Worm (Caenorhabditis elegans): ENCODE results near the gene B0294.1.

DNA sequence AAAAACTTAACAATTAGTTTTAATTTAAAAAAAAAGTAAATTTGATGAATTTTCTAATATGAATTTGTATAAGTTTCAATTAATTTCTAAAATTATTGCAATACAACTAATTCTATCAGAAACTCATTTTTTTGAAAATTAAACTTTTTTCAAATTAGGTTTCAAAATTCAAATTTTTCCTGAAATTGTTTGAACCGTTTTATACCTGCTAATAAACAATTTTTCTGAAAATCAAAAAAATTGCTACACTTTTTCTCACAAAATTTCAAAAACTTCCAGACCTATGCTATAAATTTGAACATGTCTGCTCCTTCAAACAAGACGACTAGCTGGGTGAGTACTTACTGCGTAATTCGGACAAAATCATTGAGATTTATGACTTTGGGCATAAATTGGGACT is 36.7 kb downstream of the B0294.1 start, which contains the start of gene T26C11.8:
- TF ChIP-seq lin-54 (GFP tag; optimal IDR thresholded peaks at IDR 0.05) = no peak
- TF ChIP-seq him-1 (tag; optimal IDR thresholded peaks at IDR 0.05) = no peak
- no peak for TF ChIP-seq unc-130 (GFP tag; optimal IDR thresholded peaks at IDR 0.05)
- no peak for TF ChIP-seq mxl-1 (tag; optimal IDR thresholded peaks at IDR 0.05)
- TF ChIP-seq egl-18 (GFP tag; IDR thresholded peaks at IDR 0.05) = no peak
- no peak for TF ChIP-seq nfya-2 (GFP tag; IDR thresholded peaks at IDR 0.05)
- TF ChIP-seq nhr-80 (tag; optimal IDR thresholded peaks at IDR 0.05) = no peak
- no peak for TF ChIP-seq pha-4 (tag; optimal IDR thresholded peaks at IDR 0.05)
- TF ChIP-seq B0019.2 (GFP tag; conservative IDR thresholded peaks at IDR 0.05) = no peak
- no peak for TF ChIP-seq nhr-179 (tag; optimal IDR thresholded peaks at IDR 0.05)
- TF ChIP-seq dpl-1 (GFP tag; optimal IDR thresholded peaks at IDR 0.05) = no peak

Data from whole organism, young adult.